Fruit fly (Drosophila melanogaster): ENCODE data around the gene Spn.

Spn gene

dm6 chr3L:2577096-2577831, 23.2 kb upstream of the Spn start:
- TF ChIP-seq insv (optimal IDR thresholded peaks at IDR 0.05): no peak

dm6 chr3L:2575240-2575639, 21.1 kb upstream of the Spn start:
- TF ChIP-seq insv (optimal IDR thresholded peaks at IDR 0.05) (no peak), psq (optimal IDR thresholded peaks at IDR 0.05) (no peak), ttk (optimal IDR thresholded peaks at IDR 0.05) (no peak), Sin3A (optimal IDR thresholded peaks at IDR 0.05) (no peak), h (optimal IDR thresholded peaks at IDR 0.05) (no peak), Myc (optimal IDR thresholded peaks at IDR 0.05) (no peak)

dm6 chr3L:2574716-2575115, 20.6 kb upstream of the Spn start:
- TF ChIP-seq Myc (optimal IDR thresholded peaks at IDR 0.05) (no peak), h (optimal IDR thresholded peaks at IDR 0.05) (no peak), insv (optimal IDR thresholded peaks at IDR 0.05) (no peak), Sin3A (optimal IDR thresholded peaks at IDR 0.05) (no peak), ttk (optimal IDR thresholded peaks at IDR 0.05) (no peak), psq (optimal IDR thresholded peaks at IDR 0.05) (no peak)

- TF ChIP-seq h (optimal IDR thresholded peaks at IDR 0.05): no peak
- no peak for TF ChIP-seq Myc (optimal IDR thresholded peaks at IDR 0.05)
- no peak for TF ChIP-seq ttk (optimal IDR thresholded peaks at IDR 0.05)
- no peak for TF ChIP-seq Sin3A (optimal IDR thresholded peaks at IDR 0.05)
- no peak for TF ChIP-seq psq (optimal IDR thresholded peaks at IDR 0.05)
- no peak for TF ChIP-seq insv (optimal IDR thresholded peaks at IDR 0.05)
Observed at dm6 chr3L:2572907-2573591, 19.0 kb upstream of the Spn start.

dm6 chr3L:2571975-2572374, 17.9 kb upstream of the Spn start:
- TF ChIP-seq ttk (optimal IDR thresholded peaks at IDR 0.05): no peak
- no peak for TF ChIP-seq h (optimal IDR thresholded peaks at IDR 0.05)
- TF ChIP-seq psq (optimal IDR thresholded peaks at IDR 0.05): no peak
- TF ChIP-seq Myc (optimal IDR thresholded peaks at IDR 0.05): no peak
- TF ChIP-seq Sin3A (optimal IDR thresholded peaks at IDR 0.05): no peak
- TF ChIP-seq insv (optimal IDR thresholded peaks at IDR 0.05): no peak

- TF ChIP-seq insv (optimal IDR thresholded peaks at IDR 0.05): no peak
- TF ChIP-seq psq (optimal IDR thresholded peaks at IDR 0.05): no peak
- TF ChIP-seq h (optimal IDR thresholded peaks at IDR 0.05): no peak
Observed at dm6 chr3L:2570269-2570723, 16.2 kb upstream of the Spn start.

dm6 chr3L:2568274-2568673, 14.2 kb upstream of the Spn start:
- TF ChIP-seq Myc (optimal IDR thresholded peaks at IDR 0.05) (no peak), h (optimal IDR thresholded peaks at IDR 0.05) (no peak), ttk (optimal IDR thresholded peaks at IDR 0.05) (no peak), Sin3A (optimal IDR thresholded peaks at IDR 0.05) (no peak), insv (optimal IDR thresholded peaks at IDR 0.05) (no peak), psq (optimal IDR thresholded peaks at IDR 0.05) (no peak)

- TF ChIP-seq insv (optimal IDR thresholded peaks at IDR 0.05) (peak; percentile 62), h (optimal IDR thresholded peaks at IDR 0.05) (peak; percentile 10), psq (optimal IDR thresholded peaks at IDR 0.05) (no peak), Sin3A (optimal IDR thresholded peaks at IDR 0.05) (no peak)
Observed at dm6 chr3L:2567050-2567609, 13.0 kb upstream of the Spn start.

dm6 chr3L:2566029-2566428, 11.9 kb upstream of the Spn start:
- TF ChIP-seq h (optimal IDR thresholded peaks at IDR 0.05) (no peak), Sin3A (optimal IDR thresholded peaks at IDR 0.05) (no peak), psq (optimal IDR thresholded peaks at IDR 0.05) (no peak), Myc (optimal IDR thresholded peaks at IDR 0.05) (no peak)

- TF ChIP-seq Myc (optimal IDR thresholded peaks at IDR 0.05) (no peak), ttk (optimal IDR thresholded peaks at IDR 0.05) (no peak), h (optimal IDR thresholded peaks at IDR 0.05) (no peak), insv (optimal IDR thresholded peaks at IDR 0.05) (no peak), Sin3A (optimal IDR thresholded peaks at IDR 0.05) (no peak), psq (optimal IDR thresholded peaks at IDR 0.05) (no peak)
Observed at dm6 chr3L:2555670-2556069, 1.6 kb upstream of the Spn start.

dm6 chr3L:2552844-2553839, 950 bp downstream of the Spn start:
- TF ChIP-seq psq (optimal IDR thresholded peaks at IDR 0.05) (peak; percentile 66), insv (optimal IDR thresholded peaks at IDR 0.05) (no peak)

All from Kc167 (cell line).